Fruit fly (Drosophila melanogaster) whole organism, prepupa: ENCODE results near the gene CG31650.
A peak's percentile ranks its signal among the peaks of the same experiment; 100 is the strongest.

Experiments used
- CG10669 ChIP-seq: fragments of 200-800 bp; sonication (Bioruptor generic); optimal IDR thresholded peaks from 3 replicates; lab custom pipeline; 2018; ENCODE audit warnings: missing biosample characterization, mild to moderate bottlenecking, missing genetic modification characterization, moderate library complexity
- CG11294 ChIP-seq: fragments of 200-800 bp; sonication (Bioruptor generic); IDR thresholded peaks from 2 replicates; pipeline ENCODE4 v1.3.6; 2022; ENCODE audit warnings: missing biosample characterization, missing genetic modification characterization
- CG11762 ChIP-seq: fragments of 200-800 bp; sonication (Bioruptor generic); optimal IDR thresholded peaks from 3 replicates; lab custom pipeline; 2016; ENCODE audit warnings: missing biosample characterization, missing genetic modification characterization; ENCODE audit not compliant: insufficient read depth
- CG15336 ChIP-seq: fragments of 200-800 bp; sonication (Bioruptor generic); IDR thresholded peaks from 2 replicates; pipeline ENCODE4 v1.3.6; 2022; ENCODE audit warnings: missing biosample characterization, missing genetic modification characterization
- CG16779 ChIP-seq: fragments of 200-800 bp; sonication (Bioruptor generic); optimal IDR thresholded peaks from 3 replicates; lab custom pipeline; 2017; ENCODE audit warnings: missing biosample characterization, mild to moderate bottlenecking, missing genetic modification characterization
- CG3032 ChIP-seq: fragments of 200-800 bp; optimal IDR thresholded peaks from 2 replicates; lab custom pipeline; 2019; ENCODE audit warnings: missing biosample characterization, mild to moderate bottlenecking, missing genetic modification characterization, moderate library complexity
- CG31627 ChIP-seq: fragments of 200-800 bp; sonication (Bioruptor generic); optimal IDR thresholded peaks from 3 replicates; lab custom pipeline; 2016; ENCODE audit warnings: missing biosample characterization, missing genetic modification characterization
- CG32006 ChIP-seq: fragments of 200-800 bp; sonication (Bioruptor generic); optimal IDR thresholded peaks from 3 replicates; lab custom pipeline; 2017; ENCODE audit warnings: missing biosample characterization, mild to moderate bottlenecking, missing genetic modification characterization
- CG34406 ChIP-seq: fragments of 200-800 bp; sonication (Bioruptor generic); optimal IDR thresholded peaks from 3 replicates; lab custom pipeline; 2016; ENCODE audit warnings: missing biosample characterization, missing genetic modification characterization
- CG4318 ChIP-seq: fragments of 200-800 bp; sonication (Bioruptor generic); optimal IDR thresholded peaks from 3 replicates; lab custom pipeline; 2017; ENCODE audit warnings: missing biosample characterization, mild to moderate bottlenecking, missing genetic modification characterization
- CG6276 ChIP-seq: fragments of 200-800 bp; sonication (Bioruptor generic); optimal IDR thresholded peaks from 2 replicates; lab custom pipeline; 2017; ENCODE audit warnings: missing biosample characterization, mild to moderate bottlenecking, missing genetic modification characterization
- CG6792 ChIP-seq: fragments of 200-800 bp; sonication (Bioruptor generic); optimal IDR thresholded peaks from 3 replicates; lab custom pipeline; 2016; ENCODE audit warnings: missing biosample characterization, missing genetic modification characterization
- CG6808 ChIP-seq: fragments of 200-800 bp; sonication (Bioruptor generic); optimal IDR thresholded peaks from 3 replicates; lab custom pipeline; 2017; ENCODE audit warnings: missing biosample characterization, missing genetic modification characterization, mild to moderate bottlenecking, moderate library complexity, missing genetic modification reagents
- CG7368 ChIP-seq: fragments of 200-800 bp; sonication (Bioruptor generic); optimal IDR thresholded peaks from 3 replicates; lab custom pipeline; 2016; ENCODE audit warnings: missing biosample characterization, missing genetic modification characterization
- CG8119 ChIP-seq: fragments of 200-800 bp; sonication (Bioruptor generic); IDR thresholded peaks from 3 replicates; pipeline ENCODE4 v1.3.6; 2022; ENCODE audit warnings: missing biosample characterization, missing genetic modification characterization
- CG8319 ChIP-seq: fragments of 200-800 bp; sonication (Bioruptor generic); optimal IDR thresholded peaks from 3 replicates; lab custom pipeline; 2016; ENCODE audit warnings: missing biosample characterization, missing genetic modification characterization
- CG8632 ChIP-seq: fragments of 200-800 bp; sonication (Bioruptor generic); optimal IDR thresholded peaks from 3 replicates; lab custom pipeline; 2016; ENCODE audit warnings: missing biosample characterization, missing genetic modification characterization
- CG9139 ChIP-seq: fragments of 200-800 bp; sonication (Bioruptor generic); optimal IDR thresholded peaks from 3 replicates; lab custom pipeline; 2017; ENCODE audit warnings: missing biosample characterization, mild to moderate bottlenecking, missing genetic modification characterization
- Eip78C ChIP-seq: fragments of 200-800 bp; sonication (Bioruptor generic); peaks from one replicate; lab custom pipeline; 2016; ENCODE audit warnings: missing biosample characterization, missing genetic modification characterization
- Eip93F ChIP-seq: fragments of 200-800 bp; sonication (Bioruptor generic); optimal IDR thresholded peaks from 2 replicates; lab custom pipeline; 2016; ENCODE audit warnings: missing biosample characterization, mild to moderate bottlenecking, missing genetic modification characterization
- Ets96B ChIP-seq: fragments of 200-800 bp; optimal IDR thresholded peaks from 2 replicates; lab custom pipeline; 2019; ENCODE audit warnings: missing biosample characterization, mild to moderate bottlenecking, missing genetic modification characterization, moderate library complexity
- Gug ChIP-seq: fragments of 200-800 bp; sonication (Bioruptor generic); IDR thresholded peaks from 2 replicates; pipeline ENCODE4 v1.3.6; 2022; ENCODE audit warnings: missing biosample characterization, missing genetic modification characterization
- Hr38 ChIP-seq: sonication (Bioruptor generic); optimal IDR thresholded peaks from 2 replicates; lab custom pipeline; 2016; ENCODE audit warnings: missing biosample characterization, missing genetic modification characterization
- Hr39 ChIP-seq: fragments of 200-800 bp; sonication (Bioruptor generic); optimal IDR thresholded peaks from 2 replicates; lab custom pipeline; 2016; ENCODE audit warnings: missing biosample characterization, missing genetic modification characterization
- Sox102F ChIP-seq: fragments of 200-800 bp; sonication (Bioruptor generic); optimal IDR thresholded peaks from 2 replicates; lab custom pipeline; 2016; ENCODE audit warnings: missing biosample characterization, mild to moderate bottlenecking, missing genetic modification characterization
- Sox14 ChIP-seq: fragments of 200-800 bp; sonication (Bioruptor generic); optimal IDR thresholded peaks from 3 replicates; lab custom pipeline; 2016; ENCODE audit warnings: missing biosample characterization, missing genetic modification characterization
- Sox15 ChIP-seq: fragments of 200-800 bp; sonication (Bioruptor generic); optimal IDR thresholded peaks from 3 replicates; lab custom pipeline; 2016; ENCODE audit warnings: missing biosample characterization, missing genetic modification characterization
- achi ChIP-seq: fragments of 200-800 bp; sonication (Bioruptor generic); optimal IDR thresholded peaks from 3 replicates; lab custom pipeline; 2016; ENCODE audit warnings: missing biosample characterization, missing genetic modification characterization
- acj6 ChIP-seq: fragments of 200-800 bp; sonication (Bioruptor generic); optimal IDR thresholded peaks from 3 replicates; lab custom pipeline; 2016; ENCODE audit warnings: missing biosample characterization, missing genetic modification characterization
- esn ChIP-seq: fragments of 200-800 bp; sonication (Bioruptor generic); optimal IDR thresholded peaks from 2 replicates; lab custom pipeline; 2016; ENCODE audit warnings: missing biosample characterization, mild to moderate bottlenecking, missing genetic modification characterization, moderate library complexity
- fd59A ChIP-seq: fragments of 200-800 bp; sonication (Bioruptor generic); optimal IDR thresholded peaks from 2 replicates; lab custom pipeline; 2017; ENCODE audit warnings: missing biosample characterization, mild to moderate bottlenecking, missing genetic modification characterization, missing genetic modification reagents
- fd85E ChIP-seq: fragments of 200-800 bp; sonication (Bioruptor generic); optimal IDR thresholded peaks from 3 replicates; lab custom pipeline; 2016; ENCODE audit warnings: missing biosample characterization, missing genetic modification characterization
- fkh ChIP-seq: fragments of 200-800 bp; sonication (Bioruptor generic); optimal IDR thresholded peaks from 3 replicates; lab custom pipeline; 2017; ENCODE audit warnings: missing biosample characterization, mild to moderate bottlenecking, missing genetic modification characterization, moderate library complexity
- net ChIP-seq: fragments of 200-800 bp; sonication (Bioruptor generic); optimal IDR thresholded peaks from 3 replicates; lab custom pipeline; 2016; ENCODE audit warnings: missing biosample characterization, missing genetic modification characterization
- pdm3 ChIP-seq: fragments of 200-800 bp; sonication (Bioruptor generic); optimal IDR thresholded peaks from 3 replicates; lab custom pipeline; 2016; ENCODE audit warnings: missing biosample characterization, missing genetic modification characterization
- salr ChIP-seq, 2 experiments: fragments of 200-800 bp; sonication (Bioruptor generic); optimal IDR thresholded peaks; 3 replicates each; lab custom pipeline; 2016 to 2018; ENCODE audit warnings: missing biosample characterization in 2 of 2, missing genetic modification characterization in 2 of 2, mild to moderate bottlenecking in 1 of 2
- spab ChIP-seq: fragments of 200-800 bp; sonication (Bioruptor generic); optimal IDR thresholded peaks from 2 replicates; lab custom pipeline; 2017; ENCODE audit warnings: missing biosample characterization, mild to moderate bottlenecking, missing genetic modification characterization, missing genetic modification reagents
- ss ChIP-seq, 2 experiments: fragments of 200-800 bp; sonication (Bioruptor generic); optimal IDR thresholded peaks; 2 replicates in 1 of 2; 3 replicates in 1 of 2; lab custom pipeline; 2017 to 2018; ENCODE audit warnings: mild to moderate bottlenecking in 2 of 2, missing biosample characterization in 2 of 2, missing genetic modification characterization in 2 of 2, moderate library complexity in 1 of 2
- svp ChIP-seq: fragments of 200-800 bp; sonication (Bioruptor generic); peaks from one replicate; lab custom pipeline; 2016; ENCODE audit warnings: missing biosample characterization, missing genetic modification characterization
- topi ChIP-seq: fragments of 200-800 bp; sonication (Bioruptor generic); optimal IDR thresholded peaks from 3 replicates; lab custom pipeline; 2016; ENCODE audit warnings: missing biosample characterization, missing genetic modification characterization
- vri ChIP-seq: fragments of 200-800 bp; sonication (Bioruptor generic); optimal IDR thresholded peaks from 3 replicates; lab custom pipeline; 2016; ENCODE audit warnings: missing biosample characterization, mild to moderate bottlenecking, missing genetic modification characterization

The CG31650 gene

DNA sequence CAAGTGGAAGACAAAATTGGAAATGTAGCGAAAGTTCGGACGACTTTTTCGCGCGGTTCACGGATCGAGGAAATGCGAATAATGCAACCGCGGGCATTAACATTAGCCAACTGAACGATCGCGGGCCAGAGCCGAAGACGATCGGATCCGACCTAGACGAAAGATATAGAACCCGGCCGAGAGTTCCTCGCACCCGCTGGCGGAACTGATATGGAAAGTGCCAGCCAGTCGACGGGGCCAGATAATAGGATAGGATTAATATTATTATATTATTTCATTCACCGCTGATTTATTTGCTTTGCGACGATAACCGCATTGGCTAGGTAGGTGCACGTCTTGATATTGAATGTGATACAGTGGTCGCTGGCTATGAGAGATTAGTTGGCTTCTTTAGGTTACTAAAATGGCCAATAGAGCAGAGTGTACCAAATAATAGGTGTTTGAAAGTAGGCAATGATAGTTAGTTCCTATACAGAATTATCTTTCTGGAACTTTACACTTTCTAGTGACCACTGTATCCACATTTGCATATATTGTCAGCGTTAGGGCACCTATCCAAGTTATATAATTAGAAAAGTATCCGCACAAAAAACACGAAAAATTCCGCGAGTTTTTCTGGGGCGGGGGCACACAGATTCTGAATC, 45.0 kb downstream of the CG31650 start (continued):
- TF ChIP-seq CG16779 (tag; lab: Kevin White, UChicago) (peak; percentile 56), topi (GFP tag; lab: Kevin White, UChicago) (peak; percentile 73), fkh (GFP tag; lab: Kevin White, UChicago) (peak; percentile 15), Gug (GFP tag; lab: Robert Waterston, UW) (peak; percentile 77), CG7368 (peak; percentile 43), Sox14 (peak; percentile 71), ss (GFP tag; optimal IDR thresholded peaks at IDR 0.05; lab: Kevin White, UChicago) (peak in 1 of 2 experiments; percentile 7), CG4318 (peak; percentile 45), CG15336 (peak; percentile 76; the same call in 1 of the 2 replicates), Ets96B (tag; lab: Kevin White, UChicago) (peak; percentile 68), spab (peak; percentile 64), net (GFP tag; lab: Kevin White, UChicago) (peak; percentile 67), Hr38 (GFP tag; lab: Kevin White, UChicago) (no peak), CG9139 (GFP tag; lab: Kevin White, UChicago) (no peak), CG6808 (GFP tag; lab: Kevin White, UChicago) (peak; percentile 45), CG6792 (GFP tag; lab: Kevin White, UChicago) (peak; percentile 34), CG6276 (peak; percentile 73), CG32006 (GFP tag; lab: Kevin White, UChicago) (peak; percentile 78), vri (GFP tag; lab: Kevin White, UChicago) (peak; percentile 87), Sox15 (GFP tag; lab: Kevin White, UChicago) (peak; percentile 54), acj6 (peak; percentile 77), salr (GFP tag; optimal IDR thresholded peaks at IDR 0.05; lab: Kevin White, UChicago) (peak; percentile 54 to 64), CG11762 (GFP tag; lab: Kevin White, UChicago) (peak; percentile 52), svp (GFP tag; lab: Kevin White, UChicago) (peak; percentile 80), CG8632 (GFP tag; lab: Kevin White, UChicago) (peak; percentile 63), CG8319 (peak; percentile 22), CG31627 (GFP tag; lab: Kevin White, UChicago) (peak; percentile 74), CG3032 (peak; percentile 59), Eip93F (GFP tag; lab: Kevin White, UChicago) (no peak), CG8119 (GFP tag; lab: Robert Waterston, UW) (peak; percentile 75), CG34406 (peak; percentile 47), achi (GFP tag; lab: Kevin White, UChicago) (peak; percentile 78), CG11294 (GFP tag; lab: Robert Waterston, UW) (peak; percentile 84), CG10669 (GFP tag; lab: Kevin White, UChicago) (peak; percentile 51), fd59A (GFP tag; lab: Kevin White, UChicago) (peak; percentile 57), esn (GFP tag; lab: Kevin White, UChicago) (peak; percentile 61), Hr39 (GFP tag; lab: Kevin White, UChicago) (peak; percentile 75), Eip78C (peak; percentile 90), fd85E (no peak), Sox102F (GFP tag; lab: Kevin White, UChicago) (peak; percentile 59), pdm3 (GFP tag; lab: Kevin White, UChicago) (peak; percentile 76)
- TF ChIP-seq, all 60 proteins: peak for 52
